Fruit fly (Drosophila melanogaster): Measurements from ENCODE around the gene Trpml.

DNA sequence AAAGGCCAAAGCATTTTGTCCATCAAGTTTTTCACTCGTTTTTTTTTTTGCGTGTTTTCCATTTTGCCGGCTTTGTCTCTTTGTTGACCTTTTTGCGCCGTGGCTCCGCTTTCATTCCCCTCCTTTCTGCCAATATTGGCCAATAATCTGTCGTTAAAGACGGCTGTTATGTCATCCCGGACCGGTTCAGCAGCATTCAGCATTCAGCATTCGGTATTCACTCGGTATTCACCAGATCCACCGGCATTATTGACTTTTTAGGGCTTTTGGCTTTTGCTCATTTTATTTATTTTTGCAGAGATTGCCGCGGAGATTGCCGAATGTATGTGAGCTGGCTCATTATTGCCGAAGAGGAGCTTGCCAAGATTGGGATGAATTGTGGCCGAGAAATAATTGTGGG is 14.8 kb downstream of the Trpml start:
- TF ChIP-seq psq (optimal IDR thresholded peaks at IDR 0.05), result no peak
- no peak for TF ChIP-seq CG8478 (optimal IDR thresholded peaks at IDR 0.05)
